Worm (Caenorhabditis elegans): Measurements from ENCODE around the gene T28C6.5.

DNA sequence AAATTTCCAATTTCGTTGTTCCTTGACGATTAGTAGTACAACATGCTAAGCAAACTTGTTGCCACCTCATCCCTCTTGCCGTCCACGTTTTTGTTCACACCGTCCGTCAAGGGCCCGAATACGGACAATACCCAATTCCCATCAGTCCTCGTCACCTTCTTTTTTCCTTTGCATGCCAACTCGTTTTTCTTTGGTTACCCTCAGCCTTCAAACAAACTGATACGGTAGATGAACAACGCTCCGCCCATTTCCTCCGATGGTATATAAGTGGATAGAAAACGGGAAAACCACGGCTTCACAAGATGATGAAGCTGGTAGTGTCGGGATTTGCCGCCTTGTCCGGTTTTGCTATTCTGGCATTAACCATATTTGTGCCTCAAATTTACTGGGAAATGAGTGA, 26.7 kb downstream of the T28C6.5 start, which contains the start of gene col-118:
- TF ChIP-seq hlh-12 (tag; optimal IDR thresholded peaks at IDR 0.05) (no peak), hmg-1.2 (GFP tag; IDR thresholded peaks at IDR 0.05) (no peak), snpc-3.4 (tag; optimal IDR thresholded peaks at IDR 0.05) (no peak), ceh-79 (tag; optimal IDR thresholded peaks at IDR 0.05) (no peak), let-526 (GFP tag; IDR thresholded peaks at IDR 0.05) (no peak), hlh-26 (GFP tag; conservative IDR thresholded peaks at IDR 0.05) (no peak), Y53F4B.3 (GFP tag; IDR thresholded peaks at IDR 0.05) (no peak), F57C9.4 (tag; optimal IDR thresholded peaks at IDR 0.05) (no peak), mes-4 (tag; optimal IDR thresholded peaks at IDR 0.05) (no peak), ceh-40 (GFP tag; IDR thresholded peaks at IDR 0.05) (no peak)
